Fruit fly (Drosophila melanogaster): ENCODE results near the gene CG5194.

Gene CG5194

dm6 chr3L:9041042-9041477, 31.4 kb upstream of the CG5194 start, which contains the start of gene Doc1 (continued):
- TF ChIP-seq CG15479 (GFP tag; optimal IDR thresholded peaks at IDR 0.05) = peak; percentile 78
- no peak for TF ChIP-seq CG4404 (GFP tag; IDR thresholded peaks at IDR 0.05)
- TF ChIP-seq CG10274 (GFP tag; optimal IDR thresholded peaks at IDR 0.05) = no peak
- no peak for TF ChIP-seq bigmax (GFP tag; optimal IDR thresholded peaks at IDR 0.05)
- no peak for TF ChIP-seq Meics (GFP tag; optimal IDR thresholded peaks at IDR 0.05)
- TF ChIP-seq grn (GFP tag; optimal IDR thresholded peaks at IDR 0.05) = peak; percentile 30
- TF ChIP-seq nerfin-2 (GFP tag; IDR thresholded peaks at IDR 0.05; ENCODE audit: partially characterized antibody) = no peak
- no peak for TF ChIP-seq bowl (GFP tag; IDR thresholded peaks at IDR 0.05)
- TF ChIP-seq sens (GFP tag) = peak; percentile 54
- no peak for TF ChIP-seq HHEX (GFP tag; optimal IDR thresholded peaks at IDR 0.05)
- TF ChIP-seq CTCF (GFP tag; optimal IDR thresholded peaks at IDR 0.05) = no peak
- no peak for TF ChIP-seq C15 (GFP tag; IDR thresholded peaks at IDR 0.05)
- TF ChIP-seq Opbp (GFP tag; IDR thresholded peaks at IDR 0.05; ENCODE audit: partially characterized antibody) = 0 out of 3 replicates have a peak, but pooled peaks have one; percentile 36
- TF ChIP-seq CG6813 (GFP tag; optimal IDR thresholded peaks at IDR 0.05) = no peak
- TF ChIP-seq CG8478 (optimal IDR thresholded peaks at IDR 0.05) = peak; percentile 45
- peak; percentile 99 for TF ChIP-seq Nf-YB (GFP tag; optimal IDR thresholded peaks at IDR 0.05)
- no peak for TF ChIP-seq fd102C (GFP tag; optimal IDR thresholded peaks at IDR 0.05)
- no peak for TF ChIP-seq CG7372 (GFP tag; IDR thresholded peaks at IDR 0.05)
- no peak for TF ChIP-seq sisA (GFP tag; IDR thresholded peaks at IDR 0.05)
- TF ChIP-seq kni (GFP tag; optimal IDR thresholded peaks at IDR 0.05) = peak; percentile 89
- TF ChIP-seq sc (optimal IDR thresholded peaks at IDR 0.05) = no peak
- no peak for TF ChIP-seq sc (GFP tag; optimal IDR thresholded peaks at IDR 0.05)
- TF ChIP-seq Lpt (GFP tag; optimal IDR thresholded peaks at IDR 0.05) = no peak
- no peak for TF ChIP-seq CG12071 (GFP tag; optimal IDR thresholded peaks at IDR 0.05)
- TF ChIP-seq nau (GFP tag; optimal IDR thresholded peaks at IDR 0.05) = no peak
- TF ChIP-seq Mad (GFP tag; optimal IDR thresholded peaks at IDR 0.05) = no peak
- TF ChIP-seq CG3847 (GFP tag; IDR thresholded peaks at IDR 0.05) = no peak
- TF ChIP-seq Pdp1 (GFP tag; optimal IDR thresholded peaks at IDR 0.05) = peak in 1 of 2 experiments; percentile 13
- peak; percentile 58; the same call in 1 of the 2 replicates for TF ChIP-seq vvl (GFP tag; IDR thresholded peaks at IDR 0.05)
- TF ChIP-seq HLH54F (GFP tag; optimal IDR thresholded peaks at IDR 0.05) = no peak
- peak; percentile 21 for TF ChIP-seq zen (tag; optimal IDR thresholded peaks at IDR 0.05)
- TF ChIP-seq fru (optimal IDR thresholded peaks at IDR 0.05) = no peak
- peak; percentile 50 for TF ChIP-seq Adf1 (GFP tag; IDR thresholded peaks at IDR 0.05)
- no peak for TF ChIP-seq jumu (GFP tag; optimal IDR thresholded peaks at IDR 0.05)
- 0 out of 3 replicates have a peak, but pooled peaks have one; percentile 19 for TF ChIP-seq CG6175 (GFP tag; IDR thresholded peaks at IDR 0.05)
- no peak for TF ChIP-seq CG9797 (GFP tag; optimal IDR thresholded peaks at IDR 0.05)
- no peak for TF ChIP-seq CG1602 (GFP tag; optimal IDR thresholded peaks at IDR 0.05)
- peak; percentile 11 for TF ChIP-seq twi (tag; optimal IDR thresholded peaks at IDR 0.05)
- no peak for TF ChIP-seq CG18011 (GFP tag; optimal IDR thresholded peaks at IDR 0.05)
- TF ChIP-seq zen2 (GFP tag; IDR thresholded peaks at IDR 0.05; ENCODE audit: partially characterized antibody) = 0 out of 3 replicates have a peak, but pooled peaks have one; percentile 40
- TF ChIP-seq grau (tag; optimal IDR thresholded peaks at IDR 0.05) = no peak
- no peak for TF ChIP-seq Tbp (GFP tag; optimal IDR thresholded peaks at IDR 0.05)
- 0 out of 3 replicates have a peak, but pooled peaks have one; percentile 40 for TF ChIP-seq CG2199 (GFP tag; IDR thresholded peaks at IDR 0.05)
- no peak for TF ChIP-seq CG10543 (GFP tag; optimal IDR thresholded peaks at IDR 0.05)
- TF ChIP-seq phol (tag; optimal IDR thresholded peaks at IDR 0.05) = peak; percentile 66
- no peak for TF ChIP-seq toy (GFP tag; IDR thresholded peaks at IDR 0.05)
- peak; percentile 56 for TF ChIP-seq Med (GFP tag)
- TF ChIP-seq insv (GFP tag; optimal IDR thresholded peaks at IDR 0.05) = peak in 1 of 2 experiments; percentile 20
- no peak for TF ChIP-seq CG10209 (GFP tag; optimal IDR thresholded peaks at IDR 0.05)
- TF ChIP-seq nmo (GFP tag; optimal IDR thresholded peaks at IDR 0.05) = no peak
- TF ChIP-seq HLHmδ (GFP tag; optimal IDR thresholded peaks at IDR 0.05) = no peak
- no peak for TF ChIP-seq al (GFP tag; IDR thresholded peaks at IDR 0.05)

Measured in whole organism, embryonic.